Worm (Caenorhabditis elegans): ENCODE data around the gene srw-8.

DNA sequence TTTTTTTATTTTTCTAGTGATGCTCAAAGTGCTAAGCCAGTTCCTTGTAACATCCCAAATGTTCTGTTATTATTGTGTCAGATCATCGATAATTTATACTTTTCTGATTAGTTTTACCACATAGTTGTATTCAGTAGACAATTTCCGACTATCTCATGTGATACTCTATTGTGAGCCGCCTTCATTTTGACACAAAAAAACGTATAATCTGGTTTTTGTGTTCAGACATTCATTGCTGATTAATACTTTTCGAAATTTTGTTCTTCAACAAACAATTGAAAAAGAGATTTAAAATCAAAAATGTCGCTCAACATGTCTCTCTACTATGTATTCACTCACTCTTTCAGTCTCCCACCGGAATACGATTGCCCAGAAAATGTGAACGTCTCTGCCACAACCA lies 47.3 kb upstream of the srw-8 start, which contains the start of gene srt-7:
- TF ChIP-seq unc-39 (tag; optimal IDR thresholded peaks at IDR 0.05) = no peak
- TF ChIP-seq lin-13 (tag; optimal IDR thresholded peaks at IDR 0.05) = no peak
- no peak for TF ChIP-seq zip-8 (tag; optimal IDR thresholded peaks at IDR 0.05)
- no peak for TF ChIP-seq snpc-4 (tag; optimal IDR thresholded peaks at IDR 0.05)
